Fruit fly (Drosophila melanogaster) whole organism, embryonic: ENCODE results near the gene CG13088.

ENCODE experiments used
- Bgb ChIP-seq: fragments of 200-800 bp; sonication (Bioruptor generic); IDR thresholded peaks from 2 replicates; pipeline ENCODE4 v1.3.6; 2022; ENCODE audit warnings: missing biosample characterization, missing genetic modification characterization; ENCODE audit not compliant: partially characterized antibody
- CG10431 ChIP-seq: fragments of 200-800 bp; sonication (Bioruptor generic); optimal IDR thresholded peaks from 3 replicates; lab custom pipeline; 2018; ENCODE audit warnings: missing biosample characterization, mild to moderate bottlenecking, missing genetic modification characterization
- CG11247 ChIP-seq: fragments of 200-800 bp; sonication (Bioruptor generic); IDR thresholded peaks from 2 replicates; pipeline ENCODE4 v1.3.6; 2022; ENCODE audit warnings: missing biosample characterization, missing genetic modification characterization
- CG12104 ChIP-seq: fragments of 200-800 bp; sonication (Bioruptor generic); optimal IDR thresholded peaks from 3 replicates; lab custom pipeline; 2016; ENCODE audit warnings: missing biosample characterization, missing genetic modification characterization
- CG14014 ChIP-seq: fragments of 200-800 bp; sonication (Bioruptor generic); IDR thresholded peaks from 2 replicates; pipeline ENCODE4 v1.3.6; 2022; ENCODE audit warnings: missing biosample characterization, missing genetic modification characterization
- CG14965 ChIP-seq: fragments of 200-800 bp; sonication (Bioruptor generic); optimal IDR thresholded peaks from 2 replicates; lab custom pipeline; 2016; ENCODE audit warnings: missing biosample characterization, missing genetic modification characterization, borderline replicate concordance
- CG15479 ChIP-seq: fragments of 200-800 bp; sonication (Bioruptor generic); optimal IDR thresholded peaks from 3 replicates; lab custom pipeline; 2019; ENCODE audit warnings: missing biosample characterization, mild to moderate bottlenecking, missing genetic modification characterization, moderate library complexity
- CG15514 ChIP-seq: fragments of 200-800 bp; sonication (Bioruptor generic); optimal IDR thresholded peaks from 3 replicates; lab custom pipeline; 2017; ENCODE audit warnings: missing biosample characterization, missing genetic modification characterization, mild to moderate bottlenecking, moderate library complexity, missing genetic modification reagents
- CG1647 ChIP-seq: fragments of 200-800 bp; sonication (Bioruptor generic); optimal IDR thresholded peaks from 3 replicates; lab custom pipeline; 2016; ENCODE audit warnings: missing biosample characterization, missing genetic modification characterization
- CG16815 ChIP-seq: fragments of 200-800 bp; sonication (Bioruptor generic); optimal IDR thresholded peaks from 3 replicates; lab custom pipeline; 2017; ENCODE audit warnings: missing biosample characterization, mild to moderate bottlenecking, missing genetic modification characterization
- CG17802 ChIP-seq: fragments of 200-800 bp; sonication (Bioruptor generic); optimal IDR thresholded peaks from 2 replicates; lab custom pipeline; 2018; ENCODE audit warnings: missing biosample characterization, mild to moderate bottlenecking, missing genetic modification characterization, moderate library complexity
- CG2120 ChIP-seq: fragments of 200-800 bp; sonication (Bioruptor generic); optimal IDR thresholded peaks from 3 replicates; lab custom pipeline; 2016; ENCODE audit warnings: missing biosample characterization, missing genetic modification characterization
- CG31224 ChIP-seq: fragments of 200-800 bp; sonication (Bioruptor generic); IDR thresholded peaks from 2 replicates; pipeline ENCODE4 v1.3.6; 2022; ENCODE audit warnings: missing biosample characterization, missing genetic modification characterization
- CG34224 ChIP-seq: fragments of 200-800 bp; sonication (Bioruptor generic); IDR thresholded peaks from 3 replicates; pipeline ENCODE4 v1.3.6; 2022; ENCODE audit warnings: missing biosample characterization, missing genetic modification characterization; ENCODE audit not compliant: partially characterized antibody
- CG4617 ChIP-seq: fragments of 200-800 bp; sonication (Bioruptor generic); optimal IDR thresholded peaks from 3 replicates; lab custom pipeline; 2016; ENCODE audit warnings: missing biosample characterization, missing genetic modification characterization, borderline replicate concordance
- CG6791 ChIP-seq: fragments of 200-800 bp; sonication (Bioruptor generic); IDR thresholded peaks from 3 replicates; pipeline ENCODE4 v1.3.6; 2022; ENCODE audit warnings: missing biosample characterization, missing genetic modification characterization; ENCODE audit not compliant: partially characterized antibody
- CG7372 ChIP-seq: fragments of 200-800 bp; sonication (Bioruptor generic); IDR thresholded peaks from 2 replicates; pipeline ENCODE4 v1.3.6; 2022; ENCODE audit warnings: missing biosample characterization, missing genetic modification characterization
- CG7786 ChIP-seq: fragments of 200-800 bp; sonication (Bioruptor generic); optimal IDR thresholded peaks from 2 replicates; lab custom pipeline; 2016; ENCODE audit warnings: missing biosample characterization, missing genetic modification characterization
- CG7928 ChIP-seq: fragments of 200-800 bp; sonication (Bioruptor generic); optimal IDR thresholded peaks from 2 replicates; lab custom pipeline; 2017; ENCODE audit warnings: missing biosample characterization, mild to moderate bottlenecking, missing genetic modification characterization
- CG8944 ChIP-seq: fragments of 200-800 bp; sonication (Bioruptor generic); optimal IDR thresholded peaks from 3 replicates; lab custom pipeline; 2016; ENCODE audit warnings: missing biosample characterization, missing genetic modification characterization
- CG9932 ChIP-seq: fragments of 200-800 bp; sonication (Bioruptor generic); IDR thresholded peaks from 2 replicates; pipeline ENCODE4 v1.3.6; 2022; ENCODE audit warnings: missing biosample characterization, missing genetic modification characterization
- ERR ChIP-seq: fragments of 200-800 bp; sonication (Bioruptor generic); optimal IDR thresholded peaks from 2 replicates; lab custom pipeline; 2016; ENCODE audit warnings: missing biosample characterization, missing genetic modification characterization
- Ets97D ChIP-seq: fragments of 200-800 bp; sonication (Bioruptor generic); optimal IDR thresholded peaks from 3 replicates; lab custom pipeline; 2016; ENCODE audit warnings: missing biosample characterization, missing genetic modification characterization
- HLH3B ChIP-seq: fragments of 200-800 bp; sonication (Bioruptor generic); IDR thresholded peaks from 2 replicates; pipeline ENCODE4 v1.3.6; 2022; ENCODE audit warnings: missing biosample characterization, missing genetic modification characterization
- HmgD ChIP-seq: fragments of 200-800 bp; sonication (Bioruptor generic); optimal IDR thresholded peaks from 3 replicates; lab custom pipeline; 2016; ENCODE audit warnings: missing biosample characterization, missing genetic modification characterization
- Kr ChIP-seq: fragments of 200-800 bp; sonication (Bioruptor generic); optimal IDR thresholded peaks from 2 replicates; lab custom pipeline; 2017; ENCODE audit warnings: missing biosample characterization, mild to moderate bottlenecking, missing genetic modification characterization
- NC2α ChIP-seq: fragments of 200-800 bp; sonication (Bioruptor generic); optimal IDR thresholded peaks from 2 replicates; lab custom pipeline; 2016; ENCODE audit warnings: missing biosample characterization, missing genetic modification characterization
- Poxn ChIP-seq: fragments of 200-800 bp; sonication (Bioruptor generic); IDR thresholded peaks from 2 replicates; pipeline ENCODE4 v1.3.6; 2022; ENCODE audit warnings: missing biosample characterization, missing genetic modification characterization
- Sin3A ChIP-seq: fragments of >200 bp; optimal IDR thresholded peaks from 2 replicates; lab custom pipeline; 2018
- Six4 ChIP-seq: fragments of 200-800 bp; sonication (Bioruptor generic); optimal IDR thresholded peaks from 2 replicates; lab custom pipeline; 2016; ENCODE audit warnings: missing biosample characterization, missing genetic modification characterization
- Xbp1 ChIP-seq: fragments of 200-800 bp; sonication (Bioruptor generic); optimal IDR thresholded peaks from 3 replicates; lab custom pipeline; 2016; ENCODE audit warnings: missing biosample characterization, mild to moderate bottlenecking, missing genetic modification characterization
- ac ChIP-seq: fragments of 200-800 bp; sonication (Bioruptor generic); optimal IDR thresholded peaks from 3 replicates; lab custom pipeline; 2017; ENCODE audit warnings: missing biosample characterization, mild to moderate bottlenecking, missing genetic modification characterization
- amos ChIP-seq: fragments of 200-800 bp; sonication (Bioruptor generic); IDR thresholded peaks from 2 replicates; pipeline ENCODE4 v1.3.6; 2022; ENCODE audit warnings: missing biosample characterization, missing genetic modification characterization; ENCODE audit not compliant: partially characterized antibody
- cad ChIP-seq: fragments of >200 bp; optimal IDR thresholded peaks from 2 replicates; lab custom pipeline; 2017; ENCODE audit warnings: missing biosample characterization, missing genetic modification characterization
- cato ChIP-seq: fragments of 200-800 bp; sonication (Bioruptor generic); optimal IDR thresholded peaks from 2 replicates; lab custom pipeline; 2016; ENCODE audit warnings: missing biosample characterization, missing genetic modification characterization, borderline replicate concordance
- dan ChIP-seq: fragments of 200-800 bp; sonication (Bioruptor generic); IDR thresholded peaks from 2 replicates; pipeline ENCODE4 v1.3.6; 2022; ENCODE audit warnings: missing biosample characterization, missing genetic modification characterization
- dm ChIP-seq: fragments of 200-800 bp; sonication (Bioruptor generic); optimal IDR thresholded peaks from 3 replicates; lab custom pipeline; 2016; ENCODE audit warnings: missing biosample characterization, missing genetic modification characterization
- dpn ChIP-seq, 2 experiments: fragments of 200-800 bp; sonication (Bioruptor generic); optimal IDR thresholded peaks; 3 replicates each; lab custom pipeline; 2016; ENCODE audit warnings: missing biosample characterization in 2 of 2, missing genetic modification characterization in 2 of 2
- gce ChIP-seq: fragments of 200-800 bp; sonication (Bioruptor generic); IDR thresholded peaks from 3 replicates; pipeline ENCODE4 v1.3.6; 2022; ENCODE audit warnings: missing biosample characterization, missing genetic modification characterization
- hbn ChIP-seq: fragments of 200-800 bp; sonication (Bioruptor generic); IDR thresholded peaks from 2 replicates; pipeline ENCODE4 v1.3.6; 2022; ENCODE audit warnings: missing biosample characterization, missing genetic modification characterization; ENCODE audit not compliant: partially characterized antibody
- ind ChIP-seq: fragments of 200-800 bp; sonication (Bioruptor generic); optimal IDR thresholded peaks from 3 replicates; lab custom pipeline; 2016; ENCODE audit warnings: missing biosample characterization, missing genetic modification characterization
- knrl ChIP-seq: fragments of 200-800 bp; sonication (Bioruptor generic); IDR thresholded peaks from 3 replicates; pipeline ENCODE4 v1.3.6; 2022; ENCODE audit warnings: missing biosample characterization, missing genetic modification characterization; ENCODE audit not compliant: partially characterized antibody
- lbe ChIP-seq: fragments of 200-800 bp; sonication (Bioruptor generic); optimal IDR thresholded peaks from 2 replicates; lab custom pipeline; 2016; ENCODE audit warnings: missing biosample characterization, mild to moderate bottlenecking, missing genetic modification characterization
- lov ChIP-seq, 2 experiments: fragments of 200-800 bp in 1 of 2; fragments of >200 bp in 1 of 2; sonication (Bioruptor generic) in 1 of 2; IDR thresholded peaks in 1 of 2; optimal IDR thresholded peaks in 1 of 2; 2 replicates in 1 of 2; 3 replicates in 1 of 2; pipeline versions ENCODE4 v1.3.6 to Lab custom; 2017 to 2022; ENCODE audit warnings: missing biosample characterization in 1 of 2, missing genetic modification characterization in 1 of 2
- maf-S ChIP-seq: fragments of 200-800 bp; sonication (Bioruptor generic); optimal IDR thresholded peaks from 2 replicates; lab custom pipeline; 2016; ENCODE audit warnings: missing biosample characterization, missing genetic modification characterization
- org-1 ChIP-seq: fragments of 200-800 bp; sonication (Bioruptor generic); optimal IDR thresholded peaks from 2 replicates; lab custom pipeline; 2017; ENCODE audit warnings: missing biosample characterization, missing genetic modification characterization
- pho ChIP-seq: fragments of 200-800 bp; sonication (Bioruptor generic); optimal IDR thresholded peaks from 2 replicates; lab custom pipeline; 2016; ENCODE audit warnings: missing biosample characterization, missing genetic modification characterization
- stwl ChIP-seq: fragments of 200-800 bp; sonication (Bioruptor generic); optimal IDR thresholded peaks from 3 replicates; lab custom pipeline; 2018; ENCODE audit warnings: missing biosample characterization, mild to moderate bottlenecking, missing genetic modification characterization, moderate library complexity
- trh ChIP-seq: fragments of 200-800 bp; sonication (Bioruptor generic); optimal IDR thresholded peaks from 2 replicates; lab custom pipeline; 2016; ENCODE audit warnings: missing biosample characterization, missing genetic modification characterization
- tx ChIP-seq: fragments of 200-800 bp; sonication (Bioruptor generic); optimal IDR thresholded peaks from 2 replicates; lab custom pipeline; 2016; ENCODE audit warnings: missing biosample characterization, missing genetic modification characterization
- zfh1 ChIP-seq: fragments of 200-800 bp; sonication (Bioruptor generic); IDR thresholded peaks from 3 replicates; pipeline ENCODE4 v1.3.6; 2022; ENCODE audit warnings: missing biosample characterization, missing genetic modification characterization

CG13088 gene

dm6 chr2L:8488735-8489134 is at the start of gene CG13088 (continued):
- peak; percentile 41; the same call in 1 of the 3 replicates for TF ChIP-seq zfh1 (GFP tag; lab: Robert Waterston, UW)
- TF ChIP-seq CG12104 (GFP tag; lab: Kevin White, UChicago) = no peak
- TF ChIP-seq HLH3B = no peak
- TF ChIP-seq Ets97D = peak; percentile 85
- TF ChIP-seq CG8944 (GFP tag; lab: Kevin White, UChicago) = peak; percentile 10
- no peak for TF ChIP-seq CG34224 (GFP tag; lab: Robert Waterston, UW)
- no peak for TF ChIP-seq cad (GFP tag; lab: Kevin White, UChicago)
- no peak for TF ChIP-seq CG31224
- no peak for TF ChIP-seq CG15479 (GFP tag; lab: Kevin White, UChicago)
- TF ChIP-seq gce (GFP tag; lab: Robert Waterston, UW) = no peak
- no peak for TF ChIP-seq CG11247
- peak; percentile 54 for TF ChIP-seq HmgD (GFP tag; lab: Kevin White, UChicago)
- TF ChIP-seq ERR (GFP tag; lab: Kevin White, UChicago) = no peak
- TF ChIP-seq ac (GFP tag; lab: Kevin White, UChicago) = no peak
- TF ChIP-seq dpn (GFP tag; optimal IDR thresholded peaks at IDR 0.05; lab: Kevin White, UChicago) = peak; percentile 33 to 47
- peak; percentile 38 for TF ChIP-seq CG4617
- no peak for TF ChIP-seq Sin3A (lab: Kevin White, UChicago)
- no peak for TF ChIP-seq trh
- TF ChIP-seq Poxn (GFP tag; lab: Robert Waterston, UW) = no peak
- TF ChIP-seq ind (GFP tag; lab: Kevin White, UChicago) = peak; percentile 30
- TF ChIP-seq pho (GFP tag; lab: Kevin White, UChicago) = peak; percentile 32
- TF ChIP-seq CG6791 (GFP tag; lab: Robert Waterston, UW) = no peak
- no peak for TF ChIP-seq Six4
- TF ChIP-seq CG14965 (GFP tag; lab: Kevin White, UChicago) = no peak
- TF ChIP-seq CG14014 (GFP tag; lab: Robert Waterston, UW) = peak; percentile 25; the same call in 1 of the 2 replicates
- TF ChIP-seq maf-S (GFP tag; lab: Kevin White, UChicago) = peak; percentile 28
- peak; percentile 61 for TF ChIP-seq CG15514 (GFP tag; lab: Kevin White, UChicago)
- no peak for TF ChIP-seq lov (optimal IDR thresholded peaks at IDR 0.05; lab: Kevin White, UChicago)
- TF ChIP-seq lov (GFP tag; IDR thresholded peaks at IDR 0.05; lab: Robert Waterston, UW) = no peak
- TF ChIP-seq CG1647 = no peak
- TF ChIP-seq CG7786 (GFP tag; lab: Kevin White, UChicago) = peak; percentile 44
- TF ChIP-seq knrl (GFP tag; lab: Robert Waterston, UW) = peak; percentile 28; the same call in 1 of the 3 replicates
- peak; percentile 45; the same call in 1 of the 2 replicates for TF ChIP-seq Bgb (GFP tag; lab: Robert Waterston, UW)
- TF ChIP-seq CG16815 = no peak
- TF ChIP-seq lbe (GFP tag; lab: Kevin White, UChicago) = no peak
- TF ChIP-seq CG7928 (GFP tag; lab: Kevin White, UChicago) = no peak
- TF ChIP-seq CG10431 (GFP tag; lab: Kevin White, UChicago) = no peak
- TF ChIP-seq CG2120 (GFP tag; lab: Kevin White, UChicago) = peak; percentile 69
- no peak for TF ChIP-seq Kr (GFP tag; lab: Kevin White, UChicago)
- peak; percentile 17; the same call in 1 of the 2 replicates for TF ChIP-seq amos (GFP tag; lab: Robert Waterston, UW)
- no peak for TF ChIP-seq dan (GFP tag; lab: Robert Waterston, UW)
- TF ChIP-seq CG17802 (tag; lab: Kevin White, UChicago) = peak; percentile 33
- no peak for TF ChIP-seq cato (GFP tag; lab: Kevin White, UChicago)
- TF ChIP-seq CG7372 (GFP tag; lab: Robert Waterston, UW) = no peak
- TF ChIP-seq dm (GFP tag; lab: Kevin White, UChicago) = peak; percentile 67
- TF ChIP-seq Xbp1 (GFP tag; lab: Kevin White, UChicago) = peak; percentile 46
- TF ChIP-seq org-1 (GFP tag; lab: Kevin White, UChicago) = no peak
- no peak for TF ChIP-seq NC2α (GFP tag; lab: Kevin White, UChicago)
- TF ChIP-seq CG9932 (GFP tag; lab: Robert Waterston, UW) = peak; percentile 58
- no peak for TF ChIP-seq tx (GFP tag; lab: Kevin White, UChicago)
- TF ChIP-seq hbn (GFP tag; lab: Robert Waterston, UW) = no peak
- peak; percentile 93 for TF ChIP-seq stwl
